Worm (Caenorhabditis elegans): ENCODE data around the gene nspc-10.

nspc-10 gene

DNA sequence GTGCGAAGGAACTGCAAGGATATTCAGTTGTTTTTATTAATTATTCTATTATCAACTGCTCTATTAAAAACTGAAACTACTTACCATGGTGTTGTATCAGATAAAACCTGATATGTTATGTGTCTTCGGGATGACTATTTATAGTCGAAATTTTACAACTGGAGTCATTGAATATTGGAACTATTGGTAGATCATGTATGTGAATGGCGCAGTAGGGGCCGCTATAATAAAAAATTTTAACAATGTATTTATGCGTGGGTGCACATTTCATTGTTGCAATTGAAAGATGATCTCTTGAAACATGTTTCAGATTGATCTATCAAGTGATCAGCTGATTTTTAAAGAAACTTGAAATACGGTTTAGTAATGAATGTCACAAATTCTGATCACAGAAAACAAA, 15.5 kb downstream of the nspc-10 start, which contains the start of gene nspc-14:
Gene nspc-14, minus strand, starts transcription at position 101 of the 400 bp plus-strand sequence.
- TF ChIP-seq flt-1 (GFP tag; IDR thresholded peaks at IDR 0.05) (no peak), tab-1 (GFP tag; IDR thresholded peaks at IDR 0.05) (no peak), klf-2 (GFP tag; conservative IDR thresholded peaks at IDR 0.05) (no peak), ztf-29 (GFP tag; IDR thresholded peaks at IDR 0.05) (no peak), ref-1 (GFP tag; conservative IDR thresholded peaks at IDR 0.05) (no peak), T22C8.4 (GFP tag; IDR thresholded peaks at IDR 0.05) (no peak), med-1 (GFP tag; optimal IDR thresholded peaks at IDR 0.05; ENCODE audit: insufficient read depth) (no peak)

DNA sequence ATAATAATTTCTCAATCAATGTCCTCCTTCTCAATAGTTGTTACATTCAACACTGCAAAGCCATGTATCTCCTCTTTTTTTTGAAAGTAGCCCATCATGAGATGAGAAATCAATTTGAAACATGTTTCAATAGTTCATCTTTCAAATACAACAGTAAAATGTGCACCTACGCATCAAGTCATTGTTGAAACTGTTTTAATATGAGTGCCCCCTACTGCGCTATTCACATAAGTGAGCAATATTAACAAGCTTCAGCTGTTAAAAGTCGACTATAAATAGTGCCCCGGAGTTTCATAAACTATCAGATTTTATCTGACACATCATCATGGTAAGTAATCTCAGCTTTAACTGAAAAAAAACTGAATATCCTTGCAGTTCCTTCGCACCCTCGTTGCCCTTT, 17.0 kb downstream of the nspc-10 start, which contains the start of the genes nspc-15 and F19H6.6:
Gene nspc-15, plus strand, starts transcription at position 301 of the 400 bp plus-strand sequence.
Gene F19H6.6, plus strand, starts transcription at position 384 of the 400 bp plus-strand sequence.
- TF ChIP-seq ztf-29 (GFP tag; IDR thresholded peaks at IDR 0.05) (no peak), flt-1 (GFP tag; IDR thresholded peaks at IDR 0.05) (no peak), klf-2 (GFP tag; conservative IDR thresholded peaks at IDR 0.05) (no peak), ref-1 (GFP tag; conservative IDR thresholded peaks at IDR 0.05) (no peak), cog-1 (tag; optimal IDR thresholded peaks at IDR 0.05) (no peak), T22C8.4 (GFP tag; IDR thresholded peaks at IDR 0.05) (no peak), tab-1 (GFP tag; IDR thresholded peaks at IDR 0.05) (no peak)

DNA sequence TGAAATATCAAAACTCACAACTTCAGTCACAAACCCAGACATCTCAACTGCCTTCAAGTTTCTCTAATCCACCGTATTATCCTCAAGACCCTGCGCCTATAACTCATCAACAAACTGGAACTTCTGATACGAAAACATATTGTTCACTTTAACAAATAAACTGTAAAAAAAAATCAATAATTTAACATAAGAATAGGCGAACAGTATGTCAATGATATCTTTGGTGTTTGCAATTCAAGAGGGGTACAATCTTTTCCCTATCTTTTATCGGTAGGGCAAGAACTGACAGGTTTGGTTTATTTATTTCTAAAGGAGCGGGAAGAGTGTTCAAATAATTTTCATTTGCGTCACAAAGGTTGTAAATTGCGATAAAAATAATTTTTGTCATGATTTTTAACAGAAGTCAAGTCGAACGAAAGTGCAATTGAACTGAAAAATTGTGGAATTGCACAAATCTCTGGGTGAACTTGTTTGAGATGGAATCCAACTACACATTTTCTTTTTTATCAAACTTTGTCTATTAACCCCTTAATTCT, 19.6 kb downstream of the nspc-10 start:
- TF ChIP-seq T22C8.4 (GFP tag; IDR thresholded peaks at IDR 0.05) = peak; percentile 91
- no peak for TF ChIP-seq ztf-29 (GFP tag; IDR thresholded peaks at IDR 0.05)
- TF ChIP-seq ref-1 (GFP tag; conservative IDR thresholded peaks at IDR 0.05) = no peak
- no peak for TF ChIP-seq tab-1 (GFP tag; IDR thresholded peaks at IDR 0.05)
- TF ChIP-seq med-1 (GFP tag; optimal IDR thresholded peaks at IDR 0.05; ENCODE audit: insufficient read depth) = peak; percentile 12
- TF ChIP-seq klf-2 (GFP tag; conservative IDR thresholded peaks at IDR 0.05) = peak; percentile 44; the same call in 1 of the 2 replicates
- 0 out of 2 replicates have a peak, but pooled peaks have one; percentile 35 for TF ChIP-seq ztf-23 (GFP tag; IDR thresholded peaks at IDR 0.05)
- TF ChIP-seq flt-1 (GFP tag; IDR thresholded peaks at IDR 0.05) = no peak
- TF ChIP-seq cog-1 (tag; optimal IDR thresholded peaks at IDR 0.05) = peak; percentile 87

DNA sequence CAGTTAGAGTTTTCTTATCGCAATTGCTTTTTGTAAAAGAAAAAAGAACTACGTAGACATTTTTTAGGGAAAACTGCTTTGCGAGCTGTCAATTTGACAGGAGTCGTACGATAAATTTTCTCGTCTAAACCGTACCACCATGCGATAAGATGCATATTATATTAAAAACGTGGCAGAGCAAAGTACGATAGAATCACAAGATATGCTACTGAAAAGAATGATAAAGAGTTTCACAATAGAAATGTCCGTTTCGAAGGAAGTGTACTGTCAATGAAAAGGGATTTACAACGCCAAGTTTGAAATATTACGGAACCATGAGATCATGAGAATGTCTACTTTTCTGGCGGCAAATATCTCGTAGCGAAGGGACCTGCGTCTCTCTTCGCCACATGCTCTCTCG, 21.4 kb downstream of the nspc-10 start, which contains the start of gene F19H6.5:
Gene F19H6.5, minus strand, starts transcription at position 101 of the 400 bp plus-strand sequence.
- TF ChIP-seq ztf-29 (GFP tag; IDR thresholded peaks at IDR 0.05) = no peak
- TF ChIP-seq cog-1 (tag; optimal IDR thresholded peaks at IDR 0.05) = no peak
- no peak for TF ChIP-seq flt-1 (GFP tag; IDR thresholded peaks at IDR 0.05)
- no peak for TF ChIP-seq ztf-23 (GFP tag; IDR thresholded peaks at IDR 0.05)
- no peak for TF ChIP-seq klf-2 (GFP tag; conservative IDR thresholded peaks at IDR 0.05)
- TF ChIP-seq tab-1 (GFP tag; IDR thresholded peaks at IDR 0.05) = no peak
- TF ChIP-seq med-1 (GFP tag; optimal IDR thresholded peaks at IDR 0.05; ENCODE audit: insufficient read depth) = no peak
- no peak for TF ChIP-seq ref-1 (GFP tag; conservative IDR thresholded peaks at IDR 0.05)
- TF ChIP-seq T22C8.4 (GFP tag; IDR thresholded peaks at IDR 0.05) = no peak

DNA sequence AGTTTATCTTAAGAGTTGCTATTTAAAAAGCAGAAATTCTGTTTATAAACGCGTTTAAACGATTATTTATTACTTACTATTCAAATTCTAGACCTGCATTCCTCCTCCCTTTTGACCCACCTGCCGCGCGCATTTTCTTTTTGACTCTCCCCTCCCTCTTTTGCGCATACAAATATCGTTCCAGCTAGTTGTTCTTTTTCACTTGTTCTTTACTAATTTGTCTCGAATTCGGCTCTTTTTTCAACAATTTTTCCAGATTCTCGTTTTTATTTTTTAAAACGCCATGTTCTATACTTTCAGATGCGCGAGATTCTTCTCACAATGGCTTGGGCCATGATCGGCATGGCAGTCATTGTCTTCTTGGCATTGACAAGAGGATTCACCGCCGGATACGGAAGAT, 22.0 kb downstream of the nspc-10 start, which contains the start of gene F19H6.4:
Gene F19H6.4, plus strand, starts transcription at position 301 of the 400 bp plus-strand sequence.
- TF ChIP-seq ref-1 (GFP tag; conservative IDR thresholded peaks at IDR 0.05) (no peak), flt-1 (GFP tag; IDR thresholded peaks at IDR 0.05) (no peak), cog-1 (tag; optimal IDR thresholded peaks at IDR 0.05) (no peak), ztf-29 (GFP tag; IDR thresholded peaks at IDR 0.05) (no peak), med-1 (GFP tag; optimal IDR thresholded peaks at IDR 0.05; ENCODE audit: insufficient read depth) (no peak), T22C8.4 (GFP tag; IDR thresholded peaks at IDR 0.05) (no peak), klf-2 (GFP tag; conservative IDR thresholded peaks at IDR 0.05) (no peak), tab-1 (GFP tag; IDR thresholded peaks at IDR 0.05) (no peak), ztf-23 (GFP tag; IDR thresholded peaks at IDR 0.05) (no peak)

DNA sequence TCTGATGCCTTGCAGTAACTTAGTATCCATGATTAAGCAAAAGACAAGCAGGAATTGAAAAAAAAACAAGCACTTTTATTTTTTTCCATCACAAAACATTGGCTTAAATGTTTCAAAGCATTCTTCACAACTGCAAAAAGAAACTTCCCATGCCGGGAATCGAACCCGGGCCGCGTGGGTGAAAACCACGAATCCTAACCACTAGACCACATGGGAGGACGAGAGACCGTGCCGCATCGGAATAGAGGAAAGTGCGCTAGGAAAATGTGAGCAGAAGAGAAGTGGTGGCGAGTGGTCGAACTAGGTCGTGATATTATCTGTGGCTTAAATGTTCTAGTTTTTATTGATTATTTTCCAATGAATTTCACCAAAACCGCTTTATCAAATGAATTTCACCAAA, 24.1 kb downstream of the nspc-10 start:
- TF ChIP-seq klf-2 (GFP tag; conservative IDR thresholded peaks at IDR 0.05) (0 out of 2 replicates have a peak, but pooled peaks have one; percentile 34), med-1 (GFP tag; optimal IDR thresholded peaks at IDR 0.05; ENCODE audit: insufficient read depth) (peak; percentile 21), ztf-29 (GFP tag; IDR thresholded peaks at IDR 0.05) (peak; percentile 47; the same call in 1 of the 2 replicates), ztf-23 (GFP tag; IDR thresholded peaks at IDR 0.05) (peak; percentile 85), tab-1 (GFP tag; IDR thresholded peaks at IDR 0.05) (peak; percentile 81), cog-1 (tag; optimal IDR thresholded peaks at IDR 0.05) (no peak), flt-1 (GFP tag; IDR thresholded peaks at IDR 0.05) (peak; percentile 92), ref-1 (GFP tag; conservative IDR thresholded peaks at IDR 0.05) (peak; percentile 58; the same call in 1 of the 2 replicates), T22C8.4 (GFP tag; IDR thresholded peaks at IDR 0.05) (peak; percentile 62)

DNA sequence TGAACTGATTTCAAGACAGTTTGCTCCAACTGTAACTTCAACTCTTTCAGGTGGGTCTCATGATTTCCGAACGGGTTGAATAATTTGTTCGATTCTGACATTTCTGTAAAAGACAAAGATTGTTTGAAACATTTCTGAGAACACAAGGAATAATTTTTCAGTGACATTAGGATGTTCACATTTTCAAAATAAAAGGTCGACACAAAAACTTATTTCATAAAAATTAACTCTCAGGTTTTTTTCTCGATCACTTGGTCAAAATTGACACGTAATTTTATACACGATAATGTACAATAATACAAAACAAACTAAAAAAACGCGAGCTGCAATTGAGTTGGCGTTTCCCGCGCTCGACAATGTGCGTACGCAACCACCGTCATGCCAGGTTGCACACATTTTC, 27.9 kb downstream of the nspc-10 start, which contains the start of gene rif-1.2:
Gene rif-1.2, minus strand, starts transcription at position 101 of the 400 bp plus-strand sequence.
- no peak for TF ChIP-seq med-1 (GFP tag; optimal IDR thresholded peaks at IDR 0.05; ENCODE audit: insufficient read depth)
- no peak for TF ChIP-seq ztf-23 (GFP tag; IDR thresholded peaks at IDR 0.05)
- TF ChIP-seq ztf-29 (GFP tag; IDR thresholded peaks at IDR 0.05) = no peak
- no peak for TF ChIP-seq flt-1 (GFP tag; IDR thresholded peaks at IDR 0.05)
- TF ChIP-seq klf-2 (GFP tag; conservative IDR thresholded peaks at IDR 0.05) = no peak
- no peak for TF ChIP-seq tab-1 (GFP tag; IDR thresholded peaks at IDR 0.05)
- no peak for TF ChIP-seq ref-1 (GFP tag; conservative IDR thresholded peaks at IDR 0.05)
- no peak for TF ChIP-seq T22C8.4 (GFP tag; IDR thresholded peaks at IDR 0.05)

DNA sequence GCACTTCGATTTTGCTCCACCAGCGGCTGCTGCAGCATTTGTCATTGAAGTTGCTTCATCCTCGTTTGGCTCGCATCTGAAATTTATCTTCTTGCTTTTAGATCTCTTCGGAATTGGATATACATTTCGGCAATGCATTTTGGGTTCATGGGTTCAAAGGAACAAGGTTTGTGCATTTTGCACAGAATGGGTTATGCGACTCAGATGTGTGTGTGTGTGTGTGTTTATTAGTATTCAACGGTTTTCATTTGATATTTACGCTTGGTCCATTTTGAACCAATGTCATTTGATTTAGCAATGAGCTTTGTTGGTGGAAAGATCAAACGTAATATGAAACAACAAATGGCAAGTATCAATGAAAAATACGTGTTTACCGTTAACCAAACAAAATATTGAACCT, 32.4 kb downstream of the nspc-10 start:
- TF ChIP-seq ref-1 (GFP tag; conservative IDR thresholded peaks at IDR 0.05) (no peak), ztf-29 (GFP tag; IDR thresholded peaks at IDR 0.05) (no peak), ztf-23 (GFP tag; IDR thresholded peaks at IDR 0.05) (no peak), T22C8.4 (GFP tag; IDR thresholded peaks at IDR 0.05) (no peak), med-1 (GFP tag; optimal IDR thresholded peaks at IDR 0.05; ENCODE audit: insufficient read depth) (no peak), tab-1 (GFP tag; IDR thresholded peaks at IDR 0.05) (no peak), cog-1 (tag; optimal IDR thresholded peaks at IDR 0.05) (no peak)

DNA sequence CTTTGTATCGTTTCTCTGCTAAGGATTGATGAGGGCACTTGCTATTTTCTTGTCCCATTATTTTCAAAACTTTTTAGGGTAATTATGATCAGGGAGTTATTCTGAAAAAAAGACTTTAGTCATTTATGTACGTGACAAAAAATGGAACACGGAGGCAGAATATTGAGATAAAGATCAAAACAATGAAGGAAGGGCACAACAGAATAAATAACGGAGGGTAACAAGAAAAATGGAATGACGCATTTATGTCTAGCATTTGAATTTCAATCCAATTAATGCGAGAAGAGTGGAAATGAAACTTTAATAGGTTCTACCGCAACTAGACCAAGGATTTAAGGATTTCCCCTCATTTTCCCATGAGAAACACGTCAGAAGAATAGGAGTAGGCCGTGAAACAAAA, 34.9 kb downstream of the nspc-10 start, which contains the start of gene glb-13:
Gene glb-13, minus strand, starts transcription at position 101 of the 400 bp plus-strand sequence.
- TF ChIP-seq klf-2 (GFP tag; conservative IDR thresholded peaks at IDR 0.05) (no peak), T22C8.4 (GFP tag; IDR thresholded peaks at IDR 0.05) (no peak), flt-1 (GFP tag; IDR thresholded peaks at IDR 0.05) (no peak), ztf-29 (GFP tag; IDR thresholded peaks at IDR 0.05) (no peak), cog-1 (tag; optimal IDR thresholded peaks at IDR 0.05) (no peak), tab-1 (GFP tag; IDR thresholded peaks at IDR 0.05) (no peak), ref-1 (GFP tag; conservative IDR thresholded peaks at IDR 0.05) (no peak)

Data from whole organism, midembryonic.